Fruit fly (Drosophila melanogaster) whole organism, embryonic: ENCODE data around the gene armi.

Experiments used
- Blimp-1 ChIP-seq: fragments of 200-800 bp; sonication (Bioruptor generic); optimal IDR thresholded peaks from 3 replicates; lab custom pipeline; 2018; ENCODE audit warnings: missing biosample characterization, missing genetic modification characterization, mild to moderate bottlenecking, moderate library complexity, missing genetic modification reagents
- C15 ChIP-seq: fragments of 200-800 bp; sonication (Bioruptor generic); IDR thresholded peaks from 3 replicates; pipeline ENCODE4 v1.3.6; 2022; ENCODE audit warnings: missing biosample characterization, missing genetic modification characterization
- CG10267 ChIP-seq: fragments of 200-800 bp; sonication (Bioruptor generic); optimal IDR thresholded peaks from 2 replicates; lab custom pipeline; 2018; ENCODE audit warnings: missing biosample characterization, mild to moderate bottlenecking, missing genetic modification characterization, moderate library complexity
- CG10979 ChIP-seq: fragments of 200-800 bp; sonication (Bioruptor generic); optimal IDR thresholded peaks from 2 replicates; lab custom pipeline; 2018; ENCODE audit warnings: missing biosample characterization, mild to moderate bottlenecking, missing genetic modification characterization, moderate library complexity
- CG12391 ChIP-seq: fragments of 200-800 bp; sonication (Bioruptor generic); optimal IDR thresholded peaks from 3 replicates; lab custom pipeline; 2018; ENCODE audit warnings: missing biosample characterization, mild to moderate bottlenecking, missing genetic modification characterization, moderate library complexity
- CG15514 ChIP-seq: fragments of 200-800 bp; sonication (Bioruptor generic); optimal IDR thresholded peaks from 3 replicates; lab custom pipeline; 2017; ENCODE audit warnings: missing biosample characterization, missing genetic modification characterization, mild to moderate bottlenecking, moderate library complexity, missing genetic modification reagents
- CG15601 ChIP-seq: fragments of 200-800 bp; sonication (Bioruptor generic); optimal IDR thresholded peaks from 3 replicates; lab custom pipeline; 2019; ENCODE audit warnings: missing biosample characterization, mild to moderate bottlenecking, missing genetic modification characterization, moderate library complexity
- CG17385 ChIP-seq: fragments of 200-800 bp; sonication (Bioruptor generic); optimal IDR thresholded peaks from 3 replicates; lab custom pipeline; 2018; ENCODE audit warnings: missing biosample characterization, mild to moderate bottlenecking, missing genetic modification characterization
- CG1792 ChIP-seq: fragments of 200-800 bp; sonication (Bioruptor generic); optimal IDR thresholded peaks from 2 replicates; lab custom pipeline; 2016; ENCODE audit warnings: missing biosample characterization, missing genetic modification characterization
- CG18764 ChIP-seq: fragments of 200-800 bp; sonication (Bioruptor generic); optimal IDR thresholded peaks from 3 replicates; lab custom pipeline; 2016; ENCODE audit warnings: missing biosample characterization, missing genetic modification characterization
- CG31388 ChIP-seq: fragments of 200-800 bp; sonication (Bioruptor generic); optimal IDR thresholded peaks from 2 replicates; lab custom pipeline; 2016; ENCODE audit warnings: missing biosample characterization, missing genetic modification characterization
- CG32532 ChIP-seq: fragments of 200-800 bp; sonication (Bioruptor generic); IDR thresholded peaks from 2 replicates; pipeline ENCODE4 v1.3.6; 2022; ENCODE audit warnings: missing biosample characterization, missing genetic modification characterization
- CG3407 ChIP-seq: fragments of 200-800 bp; sonication (Bioruptor generic); optimal IDR thresholded peaks from 2 replicates; lab custom pipeline; 2018; ENCODE audit warnings: missing biosample characterization, mild to moderate bottlenecking, missing genetic modification characterization
- CG34376 ChIP-seq: fragments of 200-800 bp; sonication (Bioruptor generic); optimal IDR thresholded peaks from 2 replicates; lab custom pipeline; 2018; ENCODE audit warnings: missing biosample characterization, mild to moderate bottlenecking, missing genetic modification characterization
- CG4424 ChIP-seq: fragments of 200-800 bp; sonication (Bioruptor generic); optimal IDR thresholded peaks from 3 replicates; lab custom pipeline; 2016; ENCODE audit warnings: missing biosample characterization, missing genetic modification characterization
- CG8478 ChIP-seq: fragments of >200 bp; optimal IDR thresholded peaks from 2 replicates; lab custom pipeline; 2018
- CG9437 ChIP-seq: fragments of 200-800 bp; sonication (Bioruptor generic); optimal IDR thresholded peaks from 2 replicates; lab custom pipeline; 2018; ENCODE audit warnings: missing biosample characterization, mild to moderate bottlenecking, missing genetic modification characterization
- CG9727 ChIP-seq: fragments of 200-800 bp; sonication (Bioruptor generic); optimal IDR thresholded peaks from 3 replicates; lab custom pipeline; 2017; ENCODE audit warnings: missing biosample characterization, mild to moderate bottlenecking, missing genetic modification characterization
- CTCF ChIP-seq: fragments of 200-800 bp; sonication (Bioruptor generic); optimal IDR thresholded peaks from 2 replicates; lab custom pipeline; 2017; ENCODE audit warnings: missing biosample characterization, mild to moderate bottlenecking, missing genetic modification characterization, moderate library complexity
- D19A ChIP-seq: fragments of 200-800 bp; optimal IDR thresholded peaks from 3 replicates; lab custom pipeline; 2019; ENCODE audit warnings: missing biosample characterization, mild to moderate bottlenecking, missing genetic modification characterization, moderate library complexity
- Dbx ChIP-seq: fragments of 200-800 bp; sonication (Bioruptor generic); IDR thresholded peaks from 3 replicates; pipeline ENCODE4 v1.3.6; 2022; ENCODE audit warnings: missing biosample characterization, missing genetic modification characterization
- Deaf1 ChIP-seq: fragments of 200-800 bp; optimal IDR thresholded peaks from 3 replicates; lab custom pipeline; 2019; ENCODE audit warnings: missing biosample characterization, mild to moderate bottlenecking, missing genetic modification characterization, moderate library complexity
- Eip74EF ChIP-seq, 2 experiments: fragments of 200-800 bp in 1 of 2; fragments of >200 bp in 1 of 2; sonication (Bioruptor generic) in 1 of 2; optimal IDR thresholded peaks; 2 replicates each; lab custom pipeline; 2017 to 2019; ENCODE audit warnings: missing biosample characterization in 2 of 2, missing genetic modification characterization in 2 of 2, mild to moderate bottlenecking in 1 of 2, moderate library complexity in 1 of 2
- H2.0 ChIP-seq: fragments of 200-800 bp; sonication (Bioruptor generic); IDR thresholded peaks from 2 replicates; pipeline ENCODE4 v1.3.6; 2022; ENCODE audit warnings: missing biosample characterization, missing genetic modification characterization
- Hmr ChIP-seq: fragments of 200-800 bp; sonication (Bioruptor generic); optimal IDR thresholded peaks from 3 replicates; lab custom pipeline; 2017; ENCODE audit warnings: mild to moderate bottlenecking, missing biosample characterization, missing genetic modification reagents, missing genetic modification characterization
- Jarid2 ChIP-seq: fragments of 200-800 bp; sonication (Bioruptor generic); optimal IDR thresholded peaks from 3 replicates; lab custom pipeline; 2017; ENCODE audit warnings: mild to moderate bottlenecking, missing biosample characterization, missing genetic modification reagents, missing genetic modification characterization
- Meics ChIP-seq: fragments of 200-800 bp; sonication (Bioruptor generic); optimal IDR thresholded peaks from 2 replicates; lab custom pipeline; 2017; ENCODE audit warnings: missing biosample characterization, mild to moderate bottlenecking, missing genetic modification characterization
- PHDP ChIP-seq: fragments of 200-800 bp; sonication (Bioruptor generic); optimal IDR thresholded peaks from 3 replicates; lab custom pipeline; 2018; ENCODE audit warnings: missing biosample characterization, mild to moderate bottlenecking, missing genetic modification characterization, moderate library complexity
- Rfx ChIP-seq: fragments of 200-800 bp; sonication (Bioruptor generic); IDR thresholded peaks from 2 replicates; pipeline ENCODE4 v1.3.6; 2022; ENCODE audit warnings: missing biosample characterization, missing genetic modification characterization
- Sox100B ChIP-seq: fragments of 200-800 bp; sonication (Bioruptor generic); optimal IDR thresholded peaks from 3 replicates; lab custom pipeline; 2018; ENCODE audit warnings: missing biosample characterization, mild to moderate bottlenecking, missing genetic modification characterization
- ato ChIP-seq: fragments of 200-800 bp; sonication (Bioruptor generic); IDR thresholded peaks from 2 replicates; pipeline ENCODE4 v1.3.6; 2022; ENCODE audit warnings: missing biosample characterization, missing genetic modification characterization; ENCODE audit not compliant: partially characterized antibody
- bowl ChIP-seq: fragments of 200-800 bp; sonication (Bioruptor generic); IDR thresholded peaks from 2 replicates; pipeline ENCODE4 v1.3.6; 2022; ENCODE audit warnings: missing biosample characterization, missing genetic modification characterization
- btn ChIP-seq: fragments of 200-800 bp; sonication (Bioruptor generic); optimal IDR thresholded peaks from 2 replicates; lab custom pipeline; 2016; ENCODE audit warnings: missing biosample characterization, missing genetic modification characterization
- cas ChIP-seq: fragments of 200-800 bp; sonication (Bioruptor generic); IDR thresholded peaks from 2 replicates; pipeline ENCODE4 v1.3.6; 2022; ENCODE audit warnings: missing biosample characterization, missing genetic modification characterization
- corto ChIP-seq: fragments of 200-800 bp; sonication (Bioruptor generic); optimal IDR thresholded peaks from 2 replicates; lab custom pipeline; 2016; ENCODE audit warnings: missing biosample characterization, mild to moderate bottlenecking, missing genetic modification characterization, moderate library complexity
- crol ChIP-seq: fragments of 200-800 bp; sonication (Bioruptor generic); IDR thresholded peaks from 2 replicates; pipeline ENCODE4 v1.3.6; 2022; ENCODE audit warnings: missing biosample characterization, missing genetic modification characterization
- gt ChIP-seq: fragments of 200-800 bp; sonication (Bioruptor generic); IDR thresholded peaks from 2 replicates; pipeline ENCODE4 v1.3.6; 2022; ENCODE audit warnings: missing biosample characterization, missing genetic modification characterization
- hth ChIP-seq: fragments of >200 bp; optimal IDR thresholded peaks from 2 replicates; lab custom pipeline; 2017; ENCODE audit warnings: inconsistent platforms
- ken ChIP-seq: fragments of 200-800 bp; sonication (Bioruptor generic); IDR thresholded peaks from 3 replicates; pipeline ENCODE4 v1.3.6; 2022; ENCODE audit warnings: missing biosample characterization, missing genetic modification characterization
- klu ChIP-seq: fragments of 200-800 bp; sonication (Bioruptor generic); IDR thresholded peaks from 2 replicates; pipeline ENCODE4 v1.3.6; 2022; ENCODE audit warnings: missing biosample characterization, missing genetic modification characterization
- lmd ChIP-seq: fragments of 200-800 bp; sonication (Bioruptor generic); IDR thresholded peaks from 2 replicates; pipeline ENCODE4 v1.3.6; 2022; ENCODE audit warnings: missing biosample characterization, missing genetic modification characterization
- odd ChIP-seq: fragments of 200-800 bp; sonication (Bioruptor generic); optimal IDR thresholded peaks from 2 replicates; lab custom pipeline; 2017; ENCODE audit warnings: missing biosample characterization, mild to moderate bottlenecking, missing genetic modification characterization
- otp ChIP-seq: fragments of 200-800 bp; sonication (Bioruptor generic); IDR thresholded peaks from 3 replicates; pipeline ENCODE4, ENCODE4 v1.3.6; 2022; ENCODE audit warnings: missing biosample characterization, missing genetic modification characterization
- pb ChIP-seq: fragments of 200-800 bp; sonication (Bioruptor generic); optimal IDR thresholded peaks from 3 replicates; lab custom pipeline; 2016; ENCODE audit warnings: missing biosample characterization, missing genetic modification characterization
- phol ChIP-seq: fragments of 200-800 bp; sonication (Bioruptor generic); optimal IDR thresholded peaks from 3 replicates; lab custom pipeline; 2018; ENCODE audit warnings: missing biosample characterization, mild to moderate bottlenecking, missing genetic modification characterization, moderate library complexity
- prd ChIP-seq, 3 experiments: fragments of >200 bp in 2 of 3; fragments of 200-800 bp in 1 of 3; sonication (Bioruptor generic) in 1 of 3; optimal IDR thresholded peaks in 2 of 3; IDR thresholded peaks in 1 of 3; 2 replicates in 2 of 3; 3 replicates in 1 of 3; pipeline versions ENCODE4 v1.3.6 to Lab custom; 2017 to 2022; ENCODE audit warnings: missing biosample characterization in 1 of 3, missing genetic modification characterization in 1 of 3
- sens ChIP-seq: fragments of 200-800 bp; sonication (Bioruptor generic); peaks from one replicate; lab custom pipeline; 2016; ENCODE audit warnings: missing biosample characterization, missing genetic modification characterization
- seq ChIP-seq: fragments of 200-800 bp; sonication (Bioruptor generic); IDR thresholded peaks from 2 replicates; pipeline ENCODE4 v1.3.6; 2022; ENCODE audit warnings: missing biosample characterization, missing genetic modification characterization
- shn ChIP-seq: fragments of 200-800 bp; sonication (Bioruptor generic); optimal IDR thresholded peaks from 3 replicates; lab custom pipeline; 2016; ENCODE audit warnings: missing biosample characterization, missing genetic modification characterization
- so ChIP-seq: fragments of 200-800 bp; sonication (Bioruptor generic); IDR thresholded peaks from 3 replicates; pipeline ENCODE4 v1.3.6; 2022; ENCODE audit warnings: missing biosample characterization, missing genetic modification characterization
- tap ChIP-seq: fragments of 200-800 bp; optimal IDR thresholded peaks from 3 replicates; lab custom pipeline; 2019; ENCODE audit warnings: missing biosample characterization, mild to moderate bottlenecking, missing genetic modification characterization, moderate library complexity

Gene armi

DNA sequence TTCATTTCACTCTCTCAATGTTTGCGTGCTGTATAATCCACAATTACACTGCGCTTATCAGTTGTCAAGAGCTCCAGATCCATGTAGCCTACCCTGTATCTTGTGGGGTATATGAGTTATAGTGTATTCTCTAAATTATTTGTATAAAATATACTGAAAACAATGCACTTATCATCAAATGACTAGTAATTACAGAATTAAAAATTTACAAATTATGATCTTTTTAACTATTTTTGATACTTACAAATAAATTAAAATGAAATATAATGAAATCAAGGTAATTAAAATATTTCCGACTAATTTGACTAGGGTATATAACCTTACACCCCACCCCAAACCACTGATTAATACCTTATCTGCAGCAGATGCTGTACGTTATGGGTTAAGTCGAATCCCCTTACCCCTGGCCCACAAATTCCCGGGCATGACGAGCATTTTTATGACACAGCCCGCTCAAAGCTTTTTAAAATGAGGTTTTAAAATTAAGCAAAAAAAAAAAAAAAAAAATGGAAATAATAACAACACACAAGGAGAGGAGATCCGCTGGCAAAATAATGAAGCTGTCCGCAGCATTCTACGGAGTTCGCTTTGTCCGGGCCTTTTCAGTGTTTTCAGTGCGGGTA is 24.1 kb downstream of the armi start (continued):
- no peak for TF ChIP-seq CG18764 (GFP tag; lab: Kevin White, UChicago)
- peak; percentile 20 for TF ChIP-seq Meics (GFP tag; lab: Kevin White, UChicago)
- no peak for TF ChIP-seq CG31388
- no peak for TF ChIP-seq klu (GFP tag; lab: Robert Waterston, UW)
- no peak for TF ChIP-seq CG1792 (GFP tag; lab: Kevin White, UChicago)
- TF ChIP-seq C15, result no peak
- TF ChIP-seq Hmr (GFP tag; lab: Kevin White, UChicago), result peak; percentile 21
- TF ChIP-seq shn (GFP tag; lab: Kevin White, UChicago), result no peak
- TF ChIP-seq btn (GFP tag; lab: Kevin White, UChicago), result no peak
- TF ChIP-seq Rfx (GFP tag; lab: Robert Waterston, UW), result no peak
- TF ChIP-seq CG17385, result peak; percentile 4
- TF ChIP-seq otp, result no peak
- peak; percentile 50; the same call in 1 of the 2 replicates for TF ChIP-seq crol (GFP tag; lab: Robert Waterston, UW)
- no peak for TF ChIP-seq odd (GFP tag; lab: Kevin White, UChicago)
- TF ChIP-seq CG8478, result no peak
- TF ChIP-seq H2.0 (GFP tag; lab: Robert Waterston, UW), result no peak
- peak; percentile 58 for TF ChIP-seq D19A (tag; lab: Kevin White, UChicago)
- TF ChIP-seq pb (GFP tag; lab: Kevin White, UChicago), result no peak
- TF ChIP-seq prd (optimal IDR thresholded peaks at IDR 0.05; lab: Kevin White, UChicago), result no peak
- peak; percentile 33; the same call in 2 of the 3 replicates for TF ChIP-seq prd (GFP tag; IDR thresholded peaks at IDR 0.05; lab: Robert Waterston, UW)
- TF ChIP-seq Blimp-1 (GFP tag; lab: Kevin White, UChicago), result peak; percentile 49
- TF ChIP-seq cas (GFP tag; lab: Robert Waterston, UW), result no peak
- TF ChIP-seq lmd (GFP tag; lab: Robert Waterston, UW), result no peak; the same call in 1 of the 2 replicates
- no peak for TF ChIP-seq hth (lab: Kevin White, UChicago)
- TF ChIP-seq gt, result no peak
- peak; percentile 50 for TF ChIP-seq CG12391 (tag; lab: Kevin White, UChicago)
- TF ChIP-seq CG9437, result peak; percentile 5
- no peak for TF ChIP-seq CG34376
- TF ChIP-seq CG32532 (GFP tag; lab: Robert Waterston, UW), result peak; percentile 16; the same call in 1 of the 2 replicates
- peak; percentile 48 for TF ChIP-seq sens (GFP tag; lab: Kevin White, UChicago)
- TF ChIP-seq corto, result no peak
- no peak for TF ChIP-seq CTCF (GFP tag; lab: Kevin White, UChicago)
- peak; percentile 52 for TF ChIP-seq PHDP (tag; lab: Kevin White, UChicago)
- peak; percentile 24 for TF ChIP-seq CG10267 (tag; lab: Kevin White, UChicago)
- peak; percentile 31 for TF ChIP-seq CG15601
- no peak for TF ChIP-seq seq
- TF ChIP-seq ato (GFP tag; lab: Robert Waterston, UW), result no peak
- TF ChIP-seq Jarid2 (GFP tag; lab: Kevin White, UChicago), result no peak
- TF ChIP-seq CG15514 (GFP tag; lab: Kevin White, UChicago), result no peak
- no peak for TF ChIP-seq Dbx
- TF ChIP-seq Deaf1, result no peak
- TF ChIP-seq CG9727 (GFP tag; lab: Kevin White, UChicago), result peak; percentile 26
- peak; percentile 31 for TF ChIP-seq CG4424 (GFP tag; lab: Kevin White, UChicago)
- TF ChIP-seq CG10979 (tag; lab: Kevin White, UChicago), result no peak
- TF ChIP-seq bowl (GFP tag; lab: Robert Waterston, UW), result no peak
- TF ChIP-seq so (GFP tag; lab: Robert Waterston, UW), result no peak
- TF ChIP-seq Sox100B (GFP tag; lab: Kevin White, UChicago), result peak; percentile 48
- peak; percentile 50 for TF ChIP-seq phol (tag; lab: Kevin White, UChicago)
- TF ChIP-seq Eip74EF (GFP tag; optimal IDR thresholded peaks at IDR 0.05; lab: Kevin White, UChicago), result peak in 1 of 2 experiments; percentile 24
- TF ChIP-seq tap, result peak; percentile 2
- TF ChIP-seq ken (GFP tag; lab: Robert Waterston, UW), result 0 out of 3 replicates have a peak, but pooled peaks have one; percentile 20
- peak; percentile 9 for TF ChIP-seq CG3407
